Fruit fly (Drosophila melanogaster): ENCODE data around the gene Ntf-2r.

Gene Ntf-2r

dm6 chr2L:18496834-18497233, 42.4 kb downstream of the Ntf-2r start:
- no peak for TF ChIP-seq noc (tag; optimal IDR thresholded peaks at IDR 0.05)

DNA sequence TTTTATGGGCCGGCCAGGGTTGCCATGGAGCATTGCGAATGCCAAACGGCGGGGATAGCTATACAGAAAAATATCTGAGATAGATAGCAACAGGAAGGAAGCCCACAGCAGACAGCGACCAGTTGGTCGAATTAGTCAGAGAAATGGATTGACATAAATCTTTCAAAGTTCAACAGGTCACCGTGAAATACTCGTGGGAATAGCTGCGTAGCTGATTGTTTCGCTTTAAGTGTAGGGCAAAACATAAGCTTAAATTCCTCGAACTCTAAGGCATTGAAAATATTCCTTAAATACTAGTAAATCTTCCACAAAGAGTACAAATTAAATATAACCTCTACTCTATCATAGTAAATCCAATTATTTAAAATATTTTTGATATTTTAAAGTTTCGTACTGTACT, 45.5 kb downstream of the Ntf-2r start:
- TF ChIP-seq noc (tag; optimal IDR thresholded peaks at IDR 0.05), result no peak

DNA sequence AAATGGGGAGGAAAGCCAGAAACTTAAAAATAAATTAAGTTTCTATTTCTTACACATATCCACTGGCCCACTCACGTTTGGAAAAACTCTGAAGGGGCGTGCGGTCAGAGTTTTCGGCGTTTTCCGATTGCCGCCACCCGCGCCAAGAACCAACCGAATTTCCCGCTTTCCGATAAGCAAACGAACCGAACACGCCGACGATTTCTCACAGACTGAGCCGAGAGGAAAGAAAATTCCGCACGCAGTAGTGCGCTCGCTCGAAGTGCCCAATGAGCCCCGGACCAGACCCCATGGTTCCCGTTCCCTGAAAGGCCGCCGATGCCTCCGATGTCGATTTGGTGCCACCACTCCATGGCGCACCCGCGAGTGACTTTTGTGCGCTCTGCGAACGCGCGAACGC, 49.3 kb downstream of the Ntf-2r start, which contains the start of gene kon:
Gene kon, minus strand, starts transcription at position 219 of the 400 bp plus-strand sequence.
- TF ChIP-seq noc (tag; optimal IDR thresholded peaks at IDR 0.05), result no peak

dm6 chr2L:18504881-18505280, 50.4 kb downstream of the Ntf-2r start:
- no peak for TF ChIP-seq noc (tag; optimal IDR thresholded peaks at IDR 0.05)

All from whole organism, larva.